Worm (Caenorhabditis elegans) whole organism, mixed stage, embryonic: ENCODE data around the gene T09A5.5.

Source experiments
- ceh-39 ChIP-seq: fragments of 150-350 bp; optimal IDR thresholded peaks from 2 replicates; lab custom pipeline; 2014; ENCODE audit warnings: missing biosample characterization, missing genetic modification characterization
- ces-1 ChIP-seq: fragments of 150-350 bp; optimal IDR thresholded peaks from 2 replicates; lab custom pipeline; 2014; ENCODE audit warnings: missing biosample characterization, missing genetic modification reagents, missing genetic modification characterization
- elt-1 ChIP-seq: sonication (generic microtip); optimal IDR thresholded peaks from 2 replicates; lab custom pipeline; 2017; ENCODE audit warnings: missing genetic modification characterization, mild to moderate bottlenecking, missing compliant biosample characterization, antibody characterized with exemption, moderate library complexity, borderline replicate concordance; ENCODE audit not compliant: insufficient read depth
- elt-3 ChIP-seq: fragments of 150-350 bp; optimal IDR thresholded peaks from 2 replicates; lab custom pipeline; 2014; ENCODE audit warnings: missing biosample characterization, missing genetic modification characterization
- ham-2 ChIP-seq: fragments of 200-800 bp; sonication (Bioruptor generic); optimal IDR thresholded peaks from 2 replicates; lab custom pipeline; 2018; ENCODE audit warnings: mild to moderate bottlenecking, missing genetic modification characterization, missing compliant biosample characterization
- lin-13 ChIP-seq: fragments of 150-350 bp; optimal IDR thresholded peaks from 2 replicates; lab custom pipeline; 2014; ENCODE audit warnings: missing biosample characterization, missing genetic modification characterization
- lin-32 ChIP-seq: fragments of 200-800 bp; sonication (Bioruptor generic); optimal IDR thresholded peaks from 2 replicates; lab custom pipeline; 2018; ENCODE audit warnings: mild to moderate bottlenecking, missing genetic modification characterization, missing compliant biosample characterization
- nhr-12 ChIP-seq: fragments of 150-350 bp; optimal IDR thresholded peaks from 2 replicates; lab custom pipeline; 2014; ENCODE audit warnings: missing biosample characterization, missing genetic modification characterization
- nhr-237 ChIP-seq: fragments of 150-350 bp; optimal IDR thresholded peaks from 2 replicates; lab custom pipeline; 2014; ENCODE audit warnings: missing biosample characterization, missing genetic modification characterization
- nhr-76 ChIP-seq: sonication (generic microtip); optimal IDR thresholded peaks from 2 replicates; lab custom pipeline; 2017; ENCODE audit warnings: missing biosample characterization, missing genetic modification characterization
- pha-4 ChIP-seq: fragments of 150-350 bp; optimal IDR thresholded peaks from 2 replicates; lab custom pipeline; 2018; ENCODE audit warnings: missing biosample characterization, missing genetic modification reagents, missing genetic modification characterization
- unc-62 ChIP-seq: fragments of 150-350 bp; optimal IDR thresholded peaks from 2 replicates; lab custom pipeline; 2014; ENCODE audit warnings: missing biosample characterization, missing genetic modification reagents, missing genetic modification characterization
- ztf-11 ChIP-seq: fragments of 150-350 bp; optimal IDR thresholded peaks from 2 replicates; lab custom pipeline; 2014; ENCODE audit warnings: missing biosample characterization, missing genetic modification characterization

DNA sequence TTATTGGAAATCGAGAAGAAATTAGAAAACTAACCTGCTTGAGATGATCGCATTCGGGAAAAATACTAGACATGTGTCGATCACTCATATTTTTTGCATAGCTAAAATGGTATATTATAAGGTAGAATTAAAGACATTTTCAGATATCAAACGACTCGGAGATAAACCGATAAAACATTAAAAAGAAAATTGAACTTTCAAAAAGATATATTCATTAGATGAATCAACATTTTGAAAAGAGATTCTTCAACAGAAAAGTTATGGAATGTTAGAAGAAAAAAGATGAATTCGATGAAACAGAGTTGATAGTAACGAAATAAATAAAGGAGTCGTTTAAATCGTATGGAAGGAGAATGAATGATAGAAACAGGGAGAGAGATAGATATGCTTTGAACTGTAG, 2.0 kb upstream of the T09A5.5 start, which contains the start of gene mdmh-35:
- TF ChIP-seq lin-32 (GFP tag; lab: Kevin White, UChicago) (no peak), ceh-39 (tag; lab: Kevin White, UChicago) (no peak), unc-62 (GFP tag; lab: Kevin White, UChicago) (no peak), nhr-76 (tag; lab: Kevin White, UChicago) (no peak), elt-3 (no peak), elt-1 (tag; lab: Kevin White, UChicago) (no peak), nhr-237 (tag; lab: Kevin White, UChicago) (no peak), ztf-11 (no peak), ham-2 (GFP tag; lab: Kevin White, UChicago) (no peak), pha-4 (no peak), ces-1 (no peak), lin-13 (tag; lab: Kevin White, UChicago) (no peak), nhr-12 (tag; lab: Kevin White, UChicago) (no peak)
